Fruit fly (Drosophila melanogaster) whole organism, embryonic: ENCODE results near the gene CG10348.

Experiments
- Atf-2 ChIP-seq: fragments of 200-800 bp; sonication (Bioruptor generic); optimal IDR thresholded peaks from 2 replicates; lab custom pipeline; 2016; ENCODE audit warnings: missing biosample characterization, missing genetic modification characterization
- CG10431 ChIP-seq: fragments of 200-800 bp; sonication (Bioruptor generic); optimal IDR thresholded peaks from 3 replicates; lab custom pipeline; 2018; ENCODE audit warnings: missing biosample characterization, mild to moderate bottlenecking, missing genetic modification characterization
- CG11093 ChIP-seq: fragments of 200-800 bp; sonication (Bioruptor generic); IDR thresholded peaks from 3 replicates; pipeline ENCODE4 v1.3.6; 2022; ENCODE audit warnings: missing biosample characterization, missing genetic modification characterization
- CG11504 ChIP-seq: fragments of 200-800 bp; sonication (Bioruptor generic); optimal IDR thresholded peaks from 3 replicates; lab custom pipeline; 2019; ENCODE audit warnings: missing biosample characterization, mild to moderate bottlenecking, missing genetic modification characterization, moderate library complexity
- CG11695 ChIP-seq: fragments of 200-800 bp; sonication (Bioruptor generic); IDR thresholded peaks from 3 replicates; pipeline ENCODE4 v1.3.6; 2022; ENCODE audit warnings: missing biosample characterization, missing genetic modification characterization
- CG11723 ChIP-seq: fragments of 200-800 bp; sonication (Bioruptor generic); optimal IDR thresholded peaks from 2 replicates; lab custom pipeline; 2017; ENCODE audit warnings: missing biosample characterization, mild to moderate bottlenecking, missing genetic modification characterization
- CG13424 ChIP-seq: fragments of 200-800 bp; sonication (Bioruptor generic); optimal IDR thresholded peaks from 2 replicates; lab custom pipeline; 2019; ENCODE audit warnings: missing biosample characterization, mild to moderate bottlenecking, missing genetic modification characterization, moderate library complexity
- CG15514 ChIP-seq: fragments of 200-800 bp; sonication (Bioruptor generic); optimal IDR thresholded peaks from 3 replicates; lab custom pipeline; 2017; ENCODE audit warnings: missing biosample characterization, missing genetic modification characterization, mild to moderate bottlenecking, moderate library complexity, missing genetic modification reagents
- CG17912 ChIP-seq: fragments of 200-800 bp; sonication (Bioruptor generic); optimal IDR thresholded peaks from 2 replicates; lab custom pipeline; 2018; ENCODE audit warnings: missing biosample characterization, mild to moderate bottlenecking, missing genetic modification characterization
- CG2129 ChIP-seq: fragments of 200-800 bp; sonication (Bioruptor generic); IDR thresholded peaks from 2 replicates; pipeline ENCODE4 v1.3.6; 2022; ENCODE audit warnings: missing biosample characterization, missing genetic modification characterization; ENCODE audit not compliant: partially characterized antibody
- CG2712 ChIP-seq: fragments of 200-800 bp; optimal IDR thresholded peaks from 3 replicates; lab custom pipeline; 2019; ENCODE audit warnings: missing biosample characterization, mild to moderate bottlenecking, missing genetic modification characterization, moderate library complexity
- CG2889 ChIP-seq: fragments of 200-800 bp; sonication (Bioruptor generic); IDR thresholded peaks from 3 replicates; pipeline ENCODE4 v1.3.6; 2022; ENCODE audit warnings: missing biosample characterization, missing genetic modification characterization
- CG31224 ChIP-seq: fragments of 200-800 bp; sonication (Bioruptor generic); IDR thresholded peaks from 2 replicates; pipeline ENCODE4 v1.3.6; 2022; ENCODE audit warnings: missing biosample characterization, missing genetic modification characterization
- CG31441 ChIP-seq: fragments of 200-800 bp; sonication (Bioruptor generic); IDR thresholded peaks from 2 replicates; pipeline ENCODE4 v1.3.6; 2022; ENCODE audit warnings: missing biosample characterization, missing genetic modification characterization
- CG32772 ChIP-seq: fragments of 200-800 bp; sonication (Bioruptor generic); IDR thresholded peaks from 2 replicates; pipeline ENCODE4 v1.3.6; 2022; ENCODE audit warnings: missing biosample characterization, missing genetic modification characterization
- CG6765 ChIP-seq: fragments of 200-800 bp; sonication (Bioruptor generic); optimal IDR thresholded peaks from 3 replicates; lab custom pipeline; 2017; ENCODE audit warnings: missing biosample characterization, mild to moderate bottlenecking, missing genetic modification characterization
- CG8359 ChIP-seq: fragments of 200-800 bp; sonication (Bioruptor generic); optimal IDR thresholded peaks from 2 replicates; lab custom pipeline; 2017; ENCODE audit warnings: missing biosample characterization, mild to moderate bottlenecking, missing genetic modification characterization, borderline replicate concordance
- Drgx ChIP-seq: fragments of 200-800 bp; sonication (Bioruptor generic); IDR thresholded peaks from 2 replicates; pipeline ENCODE4 v1.3.6; 2022; ENCODE audit warnings: missing biosample characterization, missing genetic modification characterization
- Gug ChIP-seq: fragments of 200-800 bp; sonication (Bioruptor generic); IDR thresholded peaks from 4 replicates; pipeline ENCODE4 v1.3.6; 2022; ENCODE audit warnings: missing biosample characterization, missing genetic modification characterization
- MESR4 ChIP-seq: fragments of 200-800 bp; sonication (Bioruptor generic); optimal IDR thresholded peaks from 2 replicates; lab custom pipeline; 2018; ENCODE audit warnings: missing biosample characterization, mild to moderate bottlenecking, missing genetic modification characterization, moderate library complexity
- Myb ChIP-seq: fragments of 200-800 bp; sonication (Bioruptor generic); optimal IDR thresholded peaks from 2 replicates; lab custom pipeline; 2016; ENCODE audit warnings: missing biosample characterization, missing genetic modification characterization
- Sox100B ChIP-seq: fragments of 200-800 bp; sonication (Bioruptor generic); optimal IDR thresholded peaks from 3 replicates; lab custom pipeline; 2018; ENCODE audit warnings: missing biosample characterization, mild to moderate bottlenecking, missing genetic modification characterization
- Sox102F ChIP-seq: fragments of 200-800 bp; sonication (Bioruptor generic); optimal IDR thresholded peaks from 2 replicates; lab custom pipeline; 2018; ENCODE audit warnings: missing biosample characterization, mild to moderate bottlenecking, missing genetic modification characterization, moderate library complexity
- Taf1 ChIP-seq: fragments of 200-800 bp; sonication (Bioruptor generic); IDR thresholded peaks from 2 replicates; pipeline ENCODE4 v1.3.6; 2022; ENCODE audit warnings: missing biosample characterization, missing genetic modification characterization
- Tbp ChIP-seq: fragments of >200 bp; optimal IDR thresholded peaks from 2 replicates; lab custom pipeline; 2018; ENCODE audit warnings: missing biosample characterization, missing genetic modification characterization
- croc ChIP-seq: fragments of 200-800 bp; sonication (Bioruptor generic); conservative IDR thresholded peaks from 3 replicates; pipeline ENCODE4 v1.3.6; 2022; ENCODE audit warnings: missing biosample characterization, missing genetic modification characterization
- dmrt11E ChIP-seq: fragments of 200-800 bp; sonication (Bioruptor generic); optimal IDR thresholded peaks from 3 replicates; lab custom pipeline; 2018; ENCODE audit warnings: missing biosample characterization, mild to moderate bottlenecking, missing genetic modification characterization, moderate library complexity
- dmrt99B ChIP-seq: fragments of 200-800 bp; sonication (Bioruptor generic); optimal IDR thresholded peaks from 2 replicates; lab custom pipeline; 2018; ENCODE audit warnings: missing biosample characterization, mild to moderate bottlenecking, missing genetic modification characterization, moderate library complexity
- dysf ChIP-seq: fragments of 200-800 bp; sonication (Bioruptor generic); IDR thresholded peaks from 3 replicates; pipeline ENCODE4 v1.3.6; 2022; ENCODE audit warnings: missing biosample characterization, missing genetic modification characterization
- emc ChIP-seq: fragments of 200-800 bp; sonication (Bioruptor generic); optimal IDR thresholded peaks from 2 replicates; lab custom pipeline; 2016; ENCODE audit warnings: missing biosample characterization, missing genetic modification characterization
- eve ChIP-seq, 2 experiments: fragments of >200 bp; optimal IDR thresholded peaks; 2 replicates each; lab custom pipeline; 2017; ENCODE audit warnings: missing biosample characterization in 2 of 2, missing genetic modification characterization in 2 of 2
- lab ChIP-seq: fragments of 200-800 bp; sonication (Bioruptor generic); optimal IDR thresholded peaks from 3 replicates; lab custom pipeline; 2017; ENCODE audit warnings: missing biosample characterization, missing genetic modification characterization, mild to moderate bottlenecking, moderate library complexity, missing genetic modification reagents
- maf-S ChIP-seq: fragments of 200-800 bp; sonication (Bioruptor generic); optimal IDR thresholded peaks from 2 replicates; lab custom pipeline; 2016; ENCODE audit warnings: missing biosample characterization, missing genetic modification characterization
- nmo ChIP-seq: fragments of 200-800 bp; sonication (Bioruptor generic); optimal IDR thresholded peaks from 2 replicates; lab custom pipeline; 2018; ENCODE audit warnings: missing biosample characterization, mild to moderate bottlenecking, missing genetic modification characterization, moderate library complexity
- row ChIP-seq: fragments of 200-800 bp; sonication (Bioruptor generic); IDR thresholded peaks from 3 replicates; pipeline ENCODE4 v1.3.6; 2022; ENCODE audit warnings: missing biosample characterization, missing genetic modification characterization
- slbo ChIP-seq: fragments of 200-800 bp; sonication (Bioruptor generic); IDR thresholded peaks from 2 replicates; pipeline ENCODE4 v1.3.6; 2022; ENCODE audit warnings: missing biosample characterization, missing genetic modification characterization
- sob ChIP-seq: fragments of 200-800 bp; sonication (Bioruptor generic); IDR thresholded peaks from 2 replicates; pipeline ENCODE4 v1.3.6; 2022; ENCODE audit warnings: missing biosample characterization, missing genetic modification characterization
- ssp ChIP-seq: fragments of 200-800 bp; sonication (Bioruptor generic); IDR thresholded peaks from 2 replicates; pipeline ENCODE4 v1.3.6; 2022; ENCODE audit warnings: missing biosample characterization, missing genetic modification characterization
- stc ChIP-seq: fragments of 200-800 bp; sonication (Bioruptor generic); IDR thresholded peaks from 2 replicates; pipeline ENCODE4 v1.3.6; 2022; ENCODE audit warnings: missing biosample characterization, missing genetic modification characterization
- vnd ChIP-seq: fragments of 200-800 bp; sonication (Bioruptor generic); IDR thresholded peaks from 3 replicates; pipeline ENCODE4 v1.3.6; 2022; ENCODE audit warnings: missing biosample characterization, missing genetic modification characterization; ENCODE audit not compliant: partially characterized antibody
- vvl ChIP-seq: fragments of 200-800 bp; sonication (Bioruptor generic); IDR thresholded peaks from 2 replicates; pipeline ENCODE4 v1.3.6; 2022; ENCODE audit warnings: missing biosample characterization, missing genetic modification characterization

Gene CG10348

dm6 chr2L:18767137-18767536 is 34.8 kb upstream of the CG10348 start (continued):
- TF ChIP-seq CG2889 (GFP tag; lab: Robert Waterston, UW) (no peak), emc (GFP tag; lab: Kevin White, UChicago) (no peak), nmo (peak; percentile 1), CG2712 (tag; lab: Kevin White, UChicago) (peak; percentile 12), CG17912 (GFP tag; lab: Kevin White, UChicago) (no peak), vnd (GFP tag; lab: Robert Waterston, UW) (no peak), CG11504 (peak; percentile 41), MESR4 (no peak), CG11695 (no peak), CG11723 (GFP tag; lab: Kevin White, UChicago) (no peak), maf-S (GFP tag; lab: Kevin White, UChicago) (no peak), Drgx (GFP tag; lab: Robert Waterston, UW) (peak; percentile 51)

dm6 chr2L:18765760-18766159 is 33.4 kb upstream of the CG10348 start:
- TF ChIP-seq CG11695 (no peak), CG32772 (GFP tag; lab: Robert Waterston, UW) (no peak), Taf1 (GFP tag; lab: Robert Waterston, UW) (no peak), CG15514 (GFP tag; lab: Kevin White, UChicago) (peak; percentile 79), stc (GFP tag; lab: Robert Waterston, UW) (no peak), CG8359 (GFP tag; lab: Kevin White, UChicago) (no peak), CG31224 (GFP tag; lab: Robert Waterston, UW) (no peak), Gug (GFP tag; lab: Robert Waterston, UW) (no peak), CG31441 (no peak), lab (peak; percentile 15), CG10431 (no peak), slbo (GFP tag; lab: Robert Waterston, UW) (peak; percentile 33), Atf-2 (no peak), CG11093 (GFP tag; lab: Robert Waterston, UW) (no peak), CG2129 (GFP tag; lab: Robert Waterston, UW) (no peak), ssp (GFP tag; lab: Robert Waterston, UW) (no peak), row (GFP tag; lab: Robert Waterston, UW) (0 out of 3 replicates have a peak, but pooled peaks have one; percentile 15), CG6765 (GFP tag; lab: Kevin White, UChicago) (no peak), Sox102F (GFP tag; lab: Kevin White, UChicago) (peak; percentile 30), sob (no peak), CG13424 (tag; lab: Kevin White, UChicago) (peak; percentile 24), vvl (GFP tag; lab: Robert Waterston, UW) (0 out of 2 replicates have a peak, but pooled peaks have one; percentile 23), Myb (GFP tag; lab: Kevin White, UChicago) (no peak), eve (GFP tag; optimal IDR thresholded peaks at IDR 0.05; lab: Kevin White, UChicago) (no peak), Sox100B (GFP tag; lab: Kevin White, UChicago) (no peak), dmrt11E (tag; lab: Kevin White, UChicago) (peak; percentile 6), Tbp (GFP tag; lab: Kevin White, UChicago) (no peak), dysf (GFP tag; lab: Robert Waterston, UW) (0 out of 3 replicates have a peak, but pooled peaks have one; percentile 33), croc (no peak), dmrt99B (tag; lab: Kevin White, UChicago) (peak; percentile 28)
